Worm (Caenorhabditis elegans) whole organism, L4 larva: Measurements from ENCODE around the gene glrx-5.

Source experiments
- F10B5.3 ChIP-seq: sonication (generic microtip); optimal IDR thresholded peaks from 2 replicates; lab custom pipeline; 2016; ENCODE audit warnings: mild to moderate bottlenecking, missing genetic modification characterization, missing compliant biosample characterization
- F37D6.2 ChIP-seq: sonication (generic microtip); optimal IDR thresholded peaks from 2 replicates; lab custom pipeline; 2016; ENCODE audit warnings: mild to moderate bottlenecking, missing genetic modification characterization, missing compliant biosample characterization
- Y48G9A.11 ChIP-seq: fragments of 200-800 bp; sonication (Bioruptor generic); IDR thresholded peaks from 2 replicates; pipeline ENCODE4 v1.3.6; 2022; ENCODE audit warnings: missing genetic modification reagents, missing genetic modification characterization, missing compliant biosample characterization
- ZK337.2 ChIP-seq: fragments of 200-800 bp; sonication (Bioruptor generic); IDR thresholded peaks from 2 replicates; pipeline ENCODE4 v1.3.6; 2022; ENCODE audit warnings: missing genetic modification reagents, missing genetic modification characterization, missing compliant biosample characterization
- aha-1 ChIP-seq: fragments of 150-350 bp; peaks from one replicate; lab custom pipeline; 2014; ENCODE audit warnings: missing biosample characterization, missing genetic modification characterization
- arid-1 ChIP-seq: fragments of 200-800 bp; sonication (Bioruptor generic); conservative IDR thresholded peaks from 2 replicates; pipeline ENCODE4 v1.3.6; 2022; ENCODE audit warnings: missing genetic modification reagents, missing genetic modification characterization, missing compliant biosample characterization
- ceh-20 ChIP-seq: fragments of 200-800 bp; sonication (Bioruptor generic); IDR thresholded peaks from 2 replicates; pipeline ENCODE4 v1.3.6; 2022; ENCODE audit warnings: missing genetic modification reagents, missing genetic modification characterization, missing compliant biosample characterization
- ceh-44 ChIP-seq: fragments of 200-800 bp; sonication (Bioruptor generic); IDR thresholded peaks from 2 replicates; pipeline ENCODE4 v1.3.6; 2022; ENCODE audit warnings: missing genetic modification reagents, missing genetic modification characterization, missing compliant biosample characterization
- ceh-62 ChIP-seq: sonication (generic microtip); optimal IDR thresholded peaks from 2 replicates; lab custom pipeline; 2017; ENCODE audit warnings: missing biosample characterization, missing genetic modification characterization
- ces-1 ChIP-seq: fragments of 150-350 bp; sonication (generic microtip); optimal IDR thresholded peaks from 4 replicates; lab custom pipeline; 2014; ENCODE audit warnings: missing biosample characterization, missing genetic modification reagents, missing genetic modification characterization
- cey-2 ChIP-seq: sonication (generic microtip); optimal IDR thresholded peaks from 3 replicates; lab custom pipeline; 2017; ENCODE audit warnings: missing genetic modification characterization, mild to moderate bottlenecking, missing compliant biosample characterization, antibody characterized with exemption, borderline replicate concordance; ENCODE audit not compliant: insufficient read depth
- daf-16 ChIP-seq, 3 experiments: sonication (generic microtip); optimal IDR thresholded peaks; 2 replicates each; lab custom pipeline; 2016 to 2017; ENCODE audit warnings: missing genetic modification characterization in 3 of 3, missing genetic modification reagents in 3 of 3, mild to moderate bottlenecking in 2 of 3, missing compliant biosample characterization in 2 of 3, missing biosample characterization in 1 of 3, moderate library complexity in 1 of 3
- dmd-6 ChIP-seq: fragments of 200-800 bp; sonication (Bioruptor generic); IDR thresholded peaks from 2 replicates; pipeline ENCODE4 v1.3.6; 2022; ENCODE audit warnings: missing genetic modification reagents, missing genetic modification characterization, missing compliant biosample characterization
- dmd-8 ChIP-seq: fragments of 200-800 bp; sonication (Bioruptor generic); IDR thresholded peaks from 2 replicates; pipeline ENCODE4 v1.3.6; 2022; ENCODE audit warnings: missing genetic modification characterization, missing compliant biosample characterization
- dmd-9 ChIP-seq: fragments of 200-800 bp; sonication (Bioruptor generic); IDR thresholded peaks from 2 replicates; pipeline ENCODE4 v1.3.6; 2022; ENCODE audit warnings: missing genetic modification reagents, missing genetic modification characterization, missing compliant biosample characterization
- dpl-1 ChIP-seq: fragments of 150-350 bp; optimal IDR thresholded peaks from 2 replicates; lab custom pipeline; 2014; ENCODE audit warnings: missing biosample characterization, missing genetic modification reagents, missing genetic modification characterization
- duxl-1 ChIP-seq: sonication (generic microtip); optimal IDR thresholded peaks from 2 replicates; lab custom pipeline; 2016; ENCODE audit warnings: mild to moderate bottlenecking, missing genetic modification characterization, moderate library complexity, missing compliant biosample characterization; ENCODE audit not compliant: poor library complexity
- dve-1 ChIP-seq: sonication (generic microtip); optimal IDR thresholded peaks from 2 replicates; lab custom pipeline; 2017; ENCODE audit warnings: antibody characterized with exemption, mild to moderate bottlenecking, missing genetic modification characterization, missing compliant biosample characterization; ENCODE audit not compliant: insufficient read depth
- hif-1 ChIP-seq, 2 experiments: sonication (generic microtip); optimal IDR thresholded peaks; 2 replicates each; lab custom pipeline; 2016 to 2017; ENCODE audit warnings: missing compliant biosample characterization in 2 of 2, missing genetic modification characterization in 2 of 2, missing genetic modification reagents in 2 of 2, missing genotype in 2 of 2, mild to moderate bottlenecking in 1 of 2
- hlh-11 ChIP-seq: fragments of 200-800 bp; sonication (Bioruptor generic); optimal IDR thresholded peaks from 2 replicates; lab custom pipeline; 2018; ENCODE audit warnings: mild to moderate bottlenecking, missing genetic modification characterization, missing compliant biosample characterization
- hlh-30 ChIP-seq: sonication (generic microtip); optimal IDR thresholded peaks from 2 replicates; lab custom pipeline; 2017; ENCODE audit warnings: antibody characterized with exemption, mild to moderate bottlenecking, missing genetic modification characterization, missing compliant biosample characterization; ENCODE audit not compliant: insufficient read depth
- hmg-1.1 ChIP-seq: fragments of 200-800 bp; sonication (Bioruptor generic); IDR thresholded peaks from 2 replicates; pipeline ENCODE4 v1.3.6; 2022; ENCODE audit warnings: missing genetic modification reagents, missing genetic modification characterization, missing compliant biosample characterization
- lim-7 ChIP-seq: fragments of 200-800 bp; sonication (Bioruptor generic); IDR thresholded peaks from 2 replicates; pipeline ENCODE4 v1.3.6; 2022; ENCODE audit warnings: missing genetic modification characterization, missing compliant biosample characterization
- lin-1 ChIP-seq: fragments of 200-800 bp; sonication (Bioruptor generic); IDR thresholded peaks from 2 replicates; pipeline ENCODE4 v1.3.6; 2022; ENCODE audit warnings: missing genetic modification reagents, missing genetic modification characterization, missing compliant biosample characterization
- lin-13 ChIP-seq: fragments of 150-350 bp; optimal IDR thresholded peaks from 2 replicates; lab custom pipeline; 2014; ENCODE audit warnings: missing biosample characterization, missing genetic modification reagents, missing genetic modification characterization
- lin-15B ChIP-seq: fragments of 150-350 bp; sonication (generic microtip); optimal IDR thresholded peaks from 3 replicates; lab custom pipeline; 2014; ENCODE audit warnings: missing biosample characterization, missing genetic modification characterization
- lsy-2 ChIP-seq, 2 experiments: fragments of 150-350 bp in 1 of 2; sonication (generic microtip) in 1 of 2; optimal IDR thresholded peaks; 2 replicates each; lab custom pipeline; 2014 to 2017; ENCODE audit warnings: missing biosample characterization in 2 of 2, missing genetic modification characterization in 2 of 2
- mdt-29 ChIP-seq: fragments of 200-800 bp; sonication (Bioruptor generic); IDR thresholded peaks from 2 replicates; pipeline ENCODE4 v1.3.6; 2022; ENCODE audit warnings: missing genetic modification reagents, missing genetic modification characterization, missing compliant biosample characterization
- mep-1 ChIP-seq: fragments of 150-350 bp; sonication (generic microtip); optimal IDR thresholded peaks from 3 replicates; lab custom pipeline; 2014; ENCODE audit warnings: missing biosample characterization, missing genetic modification characterization
- nhr-102 ChIP-seq: sonication (generic microtip); optimal IDR thresholded peaks from 2 replicates; lab custom pipeline; 2016; ENCODE audit warnings: mild to moderate bottlenecking, missing genetic modification characterization, moderate library complexity, missing compliant biosample characterization
- nhr-25 ChIP-seq: sonication (generic microtip); optimal IDR thresholded peaks from 2 replicates; lab custom pipeline; 2017; ENCODE audit warnings: missing genetic modification characterization, mild to moderate bottlenecking, missing compliant biosample characterization, antibody characterized with exemption, moderate library complexity, borderline replicate concordance; ENCODE audit not compliant: insufficient read depth
- nhr-28 ChIP-seq: fragments of 150-350 bp; optimal IDR thresholded peaks from 2 replicates; lab custom pipeline; 2014; ENCODE audit warnings: missing biosample characterization, missing genetic modification characterization
- nhr-48 ChIP-seq: sonication (generic microtip); optimal IDR thresholded peaks from 2 replicates; lab custom pipeline; 2016; ENCODE audit warnings: mild to moderate bottlenecking, missing genetic modification characterization, missing compliant biosample characterization
- nhr-6 ChIP-seq: fragments of 150-350 bp; optimal IDR thresholded peaks from 2 replicates; lab custom pipeline; 2014; ENCODE audit warnings: missing biosample characterization, missing genetic modification characterization
- nhr-77 ChIP-seq: fragments of 150-350 bp; optimal IDR thresholded peaks from 2 replicates; lab custom pipeline; 2014; ENCODE audit warnings: missing biosample characterization, missing genetic modification characterization
- pha-4 ChIP-seq, 2 experiments: fragments of 150-350 bp in 1 of 2; fragments of 200-800 bp in 1 of 2; sonication (Bioruptor generic) in 1 of 2; IDR thresholded peaks in 1 of 2; optimal IDR thresholded peaks in 1 of 2; 2 replicates each; pipeline versions ENCODE4 v1.3.6 to Lab custom; 2014 to 2022; ENCODE audit warnings: missing genetic modification characterization in 2 of 2, missing genetic modification reagents in 2 of 2, missing biosample characterization in 1 of 2, missing compliant biosample characterization in 1 of 2
- php-3 ChIP-seq: fragments of 200-800 bp; sonication (Bioruptor generic); IDR thresholded peaks from 2 replicates; pipeline ENCODE4 v1.3.6; 2022; ENCODE audit warnings: missing genetic modification reagents, missing genetic modification characterization, missing compliant biosample characterization
- rbr-2 ChIP-seq: sonication (generic microtip); optimal IDR thresholded peaks from 2 replicates; lab custom pipeline; 2016; ENCODE audit warnings: missing genotype, missing genetic modification characterization, missing compliant biosample characterization
- saeg-2 ChIP-seq: fragments of 200-800 bp; sonication (Bioruptor generic); IDR thresholded peaks from 2 replicates; pipeline ENCODE4 v1.3.6; 2022; ENCODE audit warnings: missing genetic modification reagents, missing genetic modification characterization, missing compliant biosample characterization
- skn-1 ChIP-seq: fragments of 150-350 bp; optimal IDR thresholded peaks from 2 replicates; lab custom pipeline; 2014; ENCODE audit warnings: missing biosample characterization, missing genetic modification characterization
- spr-1 ChIP-seq: sonication (generic microtip); optimal IDR thresholded peaks from 2 replicates; lab custom pipeline; 2016; ENCODE audit warnings: mild to moderate bottlenecking, missing genetic modification characterization, missing compliant biosample characterization
- tag-97 ChIP-seq: fragments of 200-800 bp; sonication (Bioruptor generic); IDR thresholded peaks from 2 replicates; pipeline ENCODE4 v1.3.6; 2022; ENCODE audit warnings: missing genetic modification characterization, missing compliant biosample characterization
- tra-1 ChIP-seq: fragments of 200-800 bp; sonication (Bioruptor generic); IDR thresholded peaks from 2 replicates; pipeline ENCODE4 v1.3.6; 2022; ENCODE audit warnings: missing genetic modification reagents, missing genetic modification characterization, missing compliant biosample characterization
- unc-130 ChIP-seq: sonication (generic microtip); optimal IDR thresholded peaks from 2 replicates; lab custom pipeline; 2016; ENCODE audit warnings: missing genetic modification reagents, missing genetic modification characterization, missing compliant biosample characterization
- unc-39 ChIP-seq: sonication (generic microtip); optimal IDR thresholded peaks from 2 replicates; lab custom pipeline; 2017; ENCODE audit warnings: missing biosample characterization, missing genetic modification characterization
- vab-7 ChIP-seq: fragments of 200-800 bp; sonication (Bioruptor generic); IDR thresholded peaks from 2 replicates; pipeline ENCODE4 v1.3.6; 2022; ENCODE audit warnings: missing genetic modification reagents, missing genetic modification characterization, missing compliant biosample characterization
- ztf-7 ChIP-seq: fragments of 150-350 bp; optimal IDR thresholded peaks from 2 replicates; lab custom pipeline; 2014; ENCODE audit warnings: missing biosample characterization, missing genetic modification characterization

Gene glrx-5

ce11 chrIII:12356588-12356987, 17.1 kb downstream of the glrx-5 start:
- TF ChIP-seq vab-7 (GFP tag; lab: Robert Waterston, UW) (no peak), aha-1 (tag; lab: Kevin White, UChicago) (peak; percentile 91)
- TF ChIP-seq, all 104 proteins: peak for 1

ce11 chrIII:12351301-12351700, 22.4 kb downstream of the glrx-5 start, which contains the start of the genes pph-4.1 and Y75B8A.31:
TSS of gene pph-4.1 (minus strand) at chrIII:12351336.
TSS of gene Y75B8A.31 (plus strand) at chrIII:12351642.
- TF ChIP-seq ceh-20 (GFP tag; lab: Robert Waterston, UW), result peak; percentile 54; the same call in 1 of the 2 replicates
- peak; percentile 75 for TF ChIP-seq hlh-11 (tag; lab: Kevin White, UChicago)
- 0 out of 2 replicates have a peak, but pooled peaks have one; percentile 45 for TF ChIP-seq Y48G9A.11 (GFP tag; lab: Robert Waterston, UW)
- no peak for TF ChIP-seq unc-39 (tag; lab: Kevin White, UChicago)
- peak; percentile 0 for TF ChIP-seq duxl-1 (tag; lab: Kevin White, UChicago)
- 0 out of 2 replicates have a peak, but pooled peaks have one; percentile 31 for TF ChIP-seq ceh-44 (GFP tag; lab: Robert Waterston, UW)
- peak; percentile 65 for TF ChIP-seq nhr-77
- no peak for TF ChIP-seq ces-1 (GFP tag; lab: Kevin White, UChicago)
- TF ChIP-seq saeg-2 (GFP tag; lab: Robert Waterston, UW), result no peak
- TF ChIP-seq hif-1 (tag; optimal IDR thresholded peaks at IDR 0.05; lab: Kevin White, UChicago), result peak; percentile 37 to 95
- peak; percentile 82 for TF ChIP-seq mep-1
- no peak for TF ChIP-seq tra-1 (GFP tag; lab: Robert Waterston, UW)
- TF ChIP-seq nhr-6, result peak; percentile 77
- peak; percentile 84 for TF ChIP-seq dve-1 (tag; lab: Kevin White, UChicago)
- TF ChIP-seq lin-1 (GFP tag; lab: Robert Waterston, UW), result peak; percentile 59; the same call in 1 of the 2 replicates
- peak; percentile 81 for TF ChIP-seq lin-13 (GFP tag; lab: Kevin White, UChicago)
- peak; percentile 12 to 45 for TF ChIP-seq daf-16 (GFP tag; optimal IDR thresholded peaks at IDR 0.05; lab: Kevin White, UChicago)
- peak; percentile 37 for TF ChIP-seq daf-16 (tag; optimal IDR thresholded peaks at IDR 0.05; lab: Kevin White, UChicago)
- TF ChIP-seq nhr-48 (tag; lab: Kevin White, UChicago), result peak; percentile 30
- peak; percentile 83 for TF ChIP-seq dpl-1 (GFP tag; lab: Kevin White, UChicago)
- TF ChIP-seq F37D6.2, result peak; percentile 62
- no peak for TF ChIP-seq skn-1 (tag; lab: Kevin White, UChicago)
- peak; percentile 75 for TF ChIP-seq dmd-6 (GFP tag; lab: Robert Waterston, UW)
- peak; percentile 69 for TF ChIP-seq pha-4 (GFP tag; IDR thresholded peaks at IDR 0.05; lab: Robert Waterston, UW)
- no peak for TF ChIP-seq pha-4 (tag; optimal IDR thresholded peaks at IDR 0.05; lab: Kevin White, UChicago)
- 0 out of 2 replicates have a peak, but pooled peaks have one; percentile 16 for TF ChIP-seq hmg-1.1 (GFP tag; lab: Robert Waterston, UW)
- TF ChIP-seq php-3, result no peak
- TF ChIP-seq mdt-29, result no peak
- peak; percentile 25 for TF ChIP-seq F10B5.3
- no peak for TF ChIP-seq tag-97 (GFP tag; lab: Robert Waterston, UW)
- TF ChIP-seq lim-7 (GFP tag; lab: Robert Waterston, UW), result no peak
- TF ChIP-seq ztf-7 (tag; lab: Kevin White, UChicago), result peak; percentile 22
- TF ChIP-seq spr-1 (tag; lab: Kevin White, UChicago), result peak; percentile 41
- peak; percentile 80 for TF ChIP-seq rbr-2 (tag; lab: Kevin White, UChicago)
- TF ChIP-seq nhr-102 (tag; lab: Kevin White, UChicago), result peak; percentile 71
- TF ChIP-seq cey-2, result no peak
- TF ChIP-seq unc-130, result peak; percentile 95
- no peak for TF ChIP-seq dmd-8 (GFP tag; lab: Robert Waterston, UW)
- TF ChIP-seq ZK337.2 (GFP tag; lab: Robert Waterston, UW), result peak; percentile 77
- TF ChIP-seq nhr-28 (tag; lab: Kevin White, UChicago), result peak; percentile 71
- TF ChIP-seq dmd-9, result peak; percentile 92
- peak; percentile 84 for TF ChIP-seq lin-15B
- TF ChIP-seq nhr-25 (tag; lab: Kevin White, UChicago), result no peak
- TF ChIP-seq lsy-2 (tag; optimal IDR thresholded peaks at IDR 0.05; lab: Kevin White, UChicago), result peak in 1 of 2 experiments; percentile 91
- peak; percentile 67 for TF ChIP-seq hlh-30 (tag; lab: Kevin White, UChicago)
- TF ChIP-seq arid-1, result peak; percentile 54; the same call in 1 of the 2 replicates
- no peak for TF ChIP-seq ceh-62 (tag; lab: Kevin White, UChicago)
